Fruit fly (Drosophila melanogaster) whole organism, prepupa: ENCODE results near the gene CG31275.

Source experiments
- Blimp-1 ChIP-seq: fragments of 200-800 bp; sonication (Bioruptor generic); optimal IDR thresholded peaks from 3 replicates; lab custom pipeline; 2017; ENCODE audit warnings: missing biosample characterization, missing genetic modification characterization, mild to moderate bottlenecking, moderate library complexity, missing genetic modification reagents
- CG10631 ChIP-seq: fragments of 200-800 bp; sonication (Bioruptor generic); optimal IDR thresholded peaks from 2 replicates; lab custom pipeline; 2016; ENCODE audit warnings: missing biosample characterization, missing genetic modification characterization
- CG10669 ChIP-seq: fragments of 200-800 bp; sonication (Bioruptor generic); optimal IDR thresholded peaks from 3 replicates; lab custom pipeline; 2018; ENCODE audit warnings: missing biosample characterization, mild to moderate bottlenecking, missing genetic modification characterization, moderate library complexity
- CG11294 ChIP-seq: fragments of 200-800 bp; sonication (Bioruptor generic); IDR thresholded peaks from 2 replicates; pipeline ENCODE4 v1.3.6; 2022; ENCODE audit warnings: missing biosample characterization, missing genetic modification characterization
- CG11762 ChIP-seq: fragments of 200-800 bp; sonication (Bioruptor generic); optimal IDR thresholded peaks from 3 replicates; lab custom pipeline; 2016; ENCODE audit warnings: missing biosample characterization, missing genetic modification characterization; ENCODE audit not compliant: insufficient read depth
- CG11902 ChIP-seq: fragments of 200-800 bp; sonication (Bioruptor generic); optimal IDR thresholded peaks from 3 replicates; lab custom pipeline; 2016; ENCODE audit warnings: missing biosample characterization, missing genetic modification characterization
- CG1621 ChIP-seq: fragments of 200-800 bp; sonication (Bioruptor generic); optimal IDR thresholded peaks from 3 replicates; lab custom pipeline; 2018; ENCODE audit warnings: missing biosample characterization, mild to moderate bottlenecking, missing genetic modification characterization
- CG3032 ChIP-seq: fragments of 200-800 bp; optimal IDR thresholded peaks from 2 replicates; lab custom pipeline; 2019; ENCODE audit warnings: missing biosample characterization, mild to moderate bottlenecking, missing genetic modification characterization, moderate library complexity
- CG32006 ChIP-seq: fragments of 200-800 bp; sonication (Bioruptor generic); optimal IDR thresholded peaks from 3 replicates; lab custom pipeline; 2017; ENCODE audit warnings: missing biosample characterization, mild to moderate bottlenecking, missing genetic modification characterization
- CG34406 ChIP-seq: fragments of 200-800 bp; sonication (Bioruptor generic); optimal IDR thresholded peaks from 3 replicates; lab custom pipeline; 2016; ENCODE audit warnings: missing biosample characterization, missing genetic modification characterization
- CG3919 ChIP-seq: fragments of 200-800 bp; sonication (Bioruptor generic); optimal IDR thresholded peaks from 3 replicates; lab custom pipeline; 2016; ENCODE audit warnings: missing biosample characterization, missing genetic modification characterization
- CG4318 ChIP-seq: fragments of 200-800 bp; sonication (Bioruptor generic); optimal IDR thresholded peaks from 3 replicates; lab custom pipeline; 2017; ENCODE audit warnings: missing biosample characterization, mild to moderate bottlenecking, missing genetic modification characterization
- CG6163 ChIP-seq: fragments of 200-800 bp; sonication (Bioruptor generic); IDR thresholded peaks from 3 replicates; pipeline ENCODE4 v1.3.6; 2022; ENCODE audit warnings: missing biosample characterization, missing genetic modification characterization
- CG6808 ChIP-seq: fragments of 200-800 bp; sonication (Bioruptor generic); optimal IDR thresholded peaks from 3 replicates; lab custom pipeline; 2017; ENCODE audit warnings: missing biosample characterization, missing genetic modification characterization, mild to moderate bottlenecking, moderate library complexity, missing genetic modification reagents
- CG8119 ChIP-seq: fragments of 200-800 bp; sonication (Bioruptor generic); IDR thresholded peaks from 3 replicates; pipeline ENCODE4 v1.3.6; 2022; ENCODE audit warnings: missing biosample characterization, missing genetic modification characterization
- CG8632 ChIP-seq: fragments of 200-800 bp; sonication (Bioruptor generic); optimal IDR thresholded peaks from 3 replicates; lab custom pipeline; 2016; ENCODE audit warnings: missing biosample characterization, missing genetic modification characterization
- CG9139 ChIP-seq: fragments of 200-800 bp; sonication (Bioruptor generic); optimal IDR thresholded peaks from 3 replicates; lab custom pipeline; 2017; ENCODE audit warnings: missing biosample characterization, mild to moderate bottlenecking, missing genetic modification characterization
- Eip75B ChIP-seq: fragments of 200-800 bp; sonication (Bioruptor generic); optimal IDR thresholded peaks from 3 replicates; lab custom pipeline; 2016; ENCODE audit warnings: missing biosample characterization, missing genetic modification characterization
- Eip93F ChIP-seq: fragments of 200-800 bp; sonication (Bioruptor generic); optimal IDR thresholded peaks from 2 replicates; lab custom pipeline; 2016; ENCODE audit warnings: missing biosample characterization, mild to moderate bottlenecking, missing genetic modification characterization
- Ets21C ChIP-seq: fragments of 200-800 bp; sonication (Bioruptor generic); optimal IDR thresholded peaks from 3 replicates; lab custom pipeline; 2016; ENCODE audit warnings: missing biosample characterization, missing genetic modification characterization
- Hr38 ChIP-seq: sonication (Bioruptor generic); optimal IDR thresholded peaks from 2 replicates; lab custom pipeline; 2016; ENCODE audit warnings: missing biosample characterization, missing genetic modification characterization
- Hr4 ChIP-seq: fragments of 200-800 bp; sonication (Bioruptor generic); optimal IDR thresholded peaks from 3 replicates; lab custom pipeline; 2016; ENCODE audit warnings: missing biosample characterization, missing genetic modification characterization
- Lpt ChIP-seq: fragments of 200-800 bp; sonication (Bioruptor generic); optimal IDR thresholded peaks from 3 replicates; lab custom pipeline; 2016; ENCODE audit warnings: missing biosample characterization, missing genetic modification characterization
- Met ChIP-seq: fragments of 200-800 bp; sonication (Bioruptor generic); optimal IDR thresholded peaks from 3 replicates; lab custom pipeline; 2016; ENCODE audit warnings: missing biosample characterization, missing genetic modification characterization
- OdsH ChIP-seq: fragments of 200-800 bp; sonication (Bioruptor generic); optimal IDR thresholded peaks from 3 replicates; lab custom pipeline; 2016; ENCODE audit warnings: missing biosample characterization, missing genetic modification characterization
- Smox ChIP-seq: fragments of 200-800 bp; sonication (Bioruptor generic); optimal IDR thresholded peaks from 3 replicates; lab custom pipeline; 2016; ENCODE audit warnings: missing biosample characterization, missing genetic modification characterization
- Sox102F ChIP-seq: fragments of 200-800 bp; sonication (Bioruptor generic); optimal IDR thresholded peaks from 2 replicates; lab custom pipeline; 2016; ENCODE audit warnings: missing biosample characterization, mild to moderate bottlenecking, missing genetic modification characterization
- Sox14 ChIP-seq: fragments of 200-800 bp; sonication (Bioruptor generic); optimal IDR thresholded peaks from 3 replicates; lab custom pipeline; 2016; ENCODE audit warnings: missing biosample characterization, missing genetic modification characterization
- Sox15 ChIP-seq: fragments of 200-800 bp; sonication (Bioruptor generic); optimal IDR thresholded peaks from 3 replicates; lab custom pipeline; 2016; ENCODE audit warnings: missing biosample characterization, missing genetic modification characterization
- acj6 ChIP-seq: fragments of 200-800 bp; sonication (Bioruptor generic); optimal IDR thresholded peaks from 3 replicates; lab custom pipeline; 2016; ENCODE audit warnings: missing biosample characterization, missing genetic modification characterization
- cyc ChIP-seq: fragments of 200-800 bp; sonication (Bioruptor generic); optimal IDR thresholded peaks from 3 replicates; lab custom pipeline; 2016; ENCODE audit warnings: missing biosample characterization, missing genetic modification characterization
- dac ChIP-seq: fragments of 200-800 bp; sonication (Bioruptor generic); optimal IDR thresholded peaks from 2 replicates; lab custom pipeline; 2017; ENCODE audit warnings: missing biosample characterization, mild to moderate bottlenecking, missing genetic modification characterization
- dsx ChIP-seq: fragments of 200-800 bp; optimal IDR thresholded peaks from 3 replicates; lab custom pipeline; 2019; ENCODE audit warnings: missing biosample characterization, mild to moderate bottlenecking, missing genetic modification characterization, moderate library complexity; ENCODE audit not compliant: poor library complexity, severe bottlenecking
- eg ChIP-seq: fragments of 200-800 bp; sonication (Bioruptor generic); IDR thresholded peaks from 3 replicates; pipeline ENCODE4 v1.3.6; 2022; ENCODE audit warnings: missing biosample characterization, missing genetic modification characterization
- esn ChIP-seq: fragments of 200-800 bp; sonication (Bioruptor generic); optimal IDR thresholded peaks from 2 replicates; lab custom pipeline; 2016; ENCODE audit warnings: missing biosample characterization, mild to moderate bottlenecking, missing genetic modification characterization, moderate library complexity
- fd59A ChIP-seq: fragments of 200-800 bp; sonication (Bioruptor generic); optimal IDR thresholded peaks from 2 replicates; lab custom pipeline; 2017; ENCODE audit warnings: missing biosample characterization, mild to moderate bottlenecking, missing genetic modification characterization, missing genetic modification reagents
- fkh ChIP-seq: fragments of 200-800 bp; sonication (Bioruptor generic); optimal IDR thresholded peaks from 3 replicates; lab custom pipeline; 2017; ENCODE audit warnings: missing biosample characterization, mild to moderate bottlenecking, missing genetic modification characterization, moderate library complexity
- lz ChIP-seq: fragments of 200-800 bp; sonication (Bioruptor generic); optimal IDR thresholded peaks from 3 replicates; lab custom pipeline; 2016; ENCODE audit warnings: missing biosample characterization, missing genetic modification characterization
- salr ChIP-seq, 2 experiments: fragments of 200-800 bp; sonication (Bioruptor generic); optimal IDR thresholded peaks; 3 replicates each; lab custom pipeline; 2016 to 2018; ENCODE audit warnings: missing biosample characterization in 2 of 2, missing genetic modification characterization in 2 of 2, mild to moderate bottlenecking in 1 of 2
- spab ChIP-seq: fragments of 200-800 bp; sonication (Bioruptor generic); optimal IDR thresholded peaks from 2 replicates; lab custom pipeline; 2017; ENCODE audit warnings: missing biosample characterization, mild to moderate bottlenecking, missing genetic modification characterization, missing genetic modification reagents
- ss ChIP-seq, 2 experiments: fragments of 200-800 bp; sonication (Bioruptor generic); optimal IDR thresholded peaks; 2 replicates in 1 of 2; 3 replicates in 1 of 2; lab custom pipeline; 2017 to 2018; ENCODE audit warnings: mild to moderate bottlenecking in 2 of 2, missing biosample characterization in 2 of 2, missing genetic modification characterization in 2 of 2, moderate library complexity in 1 of 2
- svp ChIP-seq: fragments of 200-800 bp; sonication (Bioruptor generic); peaks from one replicate; lab custom pipeline; 2016; ENCODE audit warnings: missing biosample characterization, missing genetic modification characterization
- topi ChIP-seq: fragments of 200-800 bp; sonication (Bioruptor generic); optimal IDR thresholded peaks from 3 replicates; lab custom pipeline; 2016; ENCODE audit warnings: missing biosample characterization, missing genetic modification characterization
- vri ChIP-seq: fragments of 200-800 bp; sonication (Bioruptor generic); optimal IDR thresholded peaks from 3 replicates; lab custom pipeline; 2016; ENCODE audit warnings: missing biosample characterization, mild to moderate bottlenecking, missing genetic modification characterization

The CG31275 gene

DNA sequence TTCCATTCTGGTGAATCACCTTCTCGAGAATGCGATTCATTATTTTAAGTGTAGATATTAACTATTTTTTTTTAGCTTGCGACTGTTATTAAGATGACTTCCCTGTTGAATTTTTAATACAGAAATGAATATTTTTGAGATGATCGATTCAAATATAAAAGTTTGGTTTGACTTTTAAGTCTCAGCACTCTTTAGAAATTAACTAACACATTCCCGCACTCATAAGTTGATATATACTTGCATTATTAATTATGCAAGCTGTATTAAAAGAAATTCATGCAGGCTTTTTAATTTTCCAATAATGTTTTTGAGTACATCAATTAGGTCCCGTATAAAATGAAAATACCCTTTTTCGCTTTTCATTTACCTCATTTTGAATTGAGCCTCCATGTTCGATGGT, at the start of gene CG31275:
TSS of gene CG31275 (minus strand) at position 101 of the 400 bp plus-strand sequence.
- no peak for TF ChIP-seq Blimp-1 (GFP tag; lab: Kevin White, UChicago)
- TF ChIP-seq salr (GFP tag; optimal IDR thresholded peaks at IDR 0.05; lab: Kevin White, UChicago): no peak
- TF ChIP-seq, all 60 proteins: peak for 0

DNA sequence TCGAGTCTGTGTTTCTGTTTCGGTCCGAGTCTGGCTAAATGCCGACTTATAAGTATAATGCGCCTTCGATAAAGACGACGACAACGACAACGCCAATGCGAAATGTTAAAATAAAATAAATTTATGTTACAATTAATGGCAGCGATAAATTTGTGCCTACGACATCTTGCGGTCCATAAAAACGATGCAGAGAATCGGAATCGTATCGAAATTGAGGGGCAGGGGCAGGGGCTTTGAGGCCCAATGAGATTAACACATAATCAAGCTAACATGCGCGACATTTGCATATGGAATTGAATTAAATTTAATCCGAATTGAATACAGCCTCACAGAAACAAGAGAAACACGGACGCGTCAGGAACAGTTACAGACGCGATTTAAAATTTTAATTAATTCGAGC, 49.1 kb upstream of the CG31275 start:
- TF ChIP-seq OdsH (GFP tag; lab: Kevin White, UChicago): no peak
- no peak for TF ChIP-seq CG10669 (GFP tag; lab: Kevin White, UChicago)
- no peak for TF ChIP-seq Eip75B (GFP tag; lab: Kevin White, UChicago)
- no peak for TF ChIP-seq fd59A (GFP tag; lab: Kevin White, UChicago)
- TF ChIP-seq CG11294 (GFP tag; lab: Robert Waterston, UW): no peak
- TF ChIP-seq ss (GFP tag; optimal IDR thresholded peaks at IDR 0.05; lab: Kevin White, UChicago): no peak
- no peak for TF ChIP-seq CG34406 (GFP tag; lab: Kevin White, UChicago)
- TF ChIP-seq Lpt (GFP tag; lab: Kevin White, UChicago): no peak
- TF ChIP-seq Ets21C (GFP tag; lab: Kevin White, UChicago): no peak
- no peak for TF ChIP-seq CG3919
- no peak for TF ChIP-seq topi (GFP tag; lab: Kevin White, UChicago)
- TF ChIP-seq dsx: no peak
- no peak for TF ChIP-seq dac (GFP tag; lab: Kevin White, UChicago)
- TF ChIP-seq Sox15 (GFP tag; lab: Kevin White, UChicago): no peak

DNA sequence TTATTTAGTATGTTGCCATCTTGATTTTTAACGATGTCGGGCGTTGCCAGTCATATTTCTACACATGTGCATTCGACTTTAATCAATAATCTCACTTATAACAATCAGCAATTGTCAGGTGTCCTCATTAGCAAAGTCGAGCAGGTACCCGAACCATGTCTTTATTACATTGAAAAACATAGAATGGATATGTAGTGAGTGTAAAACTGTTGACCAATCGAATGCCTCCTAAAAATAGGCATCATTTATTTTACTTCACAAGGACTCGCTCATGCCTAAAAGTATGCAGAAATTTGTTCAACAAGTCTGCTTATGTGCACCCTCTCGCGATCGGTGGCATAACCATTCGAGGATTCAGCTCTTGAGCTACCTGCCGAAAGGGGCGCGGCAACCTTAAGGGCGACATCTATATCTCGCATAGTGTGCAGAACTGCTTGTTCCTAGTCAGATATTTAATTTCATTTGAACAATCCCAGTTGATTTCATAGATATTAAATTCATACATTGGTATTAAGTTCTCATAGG, 47.4 kb upstream of the CG31275 start:
- TF ChIP-seq CG34406 (GFP tag; lab: Kevin White, UChicago): peak; percentile 22
- peak; percentile 40 for TF ChIP-seq CG11902 (GFP tag; lab: Kevin White, UChicago)
- no peak for TF ChIP-seq vri (GFP tag; lab: Kevin White, UChicago)
- TF ChIP-seq fd59A (GFP tag; lab: Kevin White, UChicago): peak; percentile 47
- TF ChIP-seq CG9139 (GFP tag; lab: Kevin White, UChicago): no peak
- TF ChIP-seq CG1621: peak; percentile 10
- TF ChIP-seq Lpt (GFP tag; lab: Kevin White, UChicago): peak; percentile 51
- peak; percentile 36 for TF ChIP-seq CG10631
- TF ChIP-seq lz: peak; percentile 78
- TF ChIP-seq OdsH (GFP tag; lab: Kevin White, UChicago): peak; percentile 78
- peak; percentile 19; the same call in 1 of the 2 replicates for TF ChIP-seq CG11294 (GFP tag; lab: Robert Waterston, UW)
- TF ChIP-seq Sox14 (GFP tag; lab: Kevin White, UChicago): peak; percentile 68
- no peak for TF ChIP-seq dsx
- TF ChIP-seq Met (GFP tag; lab: Kevin White, UChicago): peak; percentile 80
- TF ChIP-seq spab: no peak
- peak; percentile 64 for TF ChIP-seq svp (GFP tag; lab: Kevin White, UChicago)
- TF ChIP-seq fkh: peak; percentile 94
- TF ChIP-seq Blimp-1 (GFP tag; lab: Kevin White, UChicago): no peak
- peak; percentile 57 for TF ChIP-seq CG3032 (tag; lab: Kevin White, UChicago)
- TF ChIP-seq CG3919: peak; percentile 91
- peak; percentile 11 for TF ChIP-seq CG4318 (GFP tag; lab: Kevin White, UChicago)
- peak; percentile 64 for TF ChIP-seq CG32006 (GFP tag; lab: Kevin White, UChicago)
- TF ChIP-seq CG6808: peak; percentile 51
- peak; percentile 49 for TF ChIP-seq Smox (GFP tag; lab: Kevin White, UChicago)
- TF ChIP-seq Eip93F (GFP tag; lab: Kevin White, UChicago): no peak
- TF ChIP-seq salr (GFP tag; optimal IDR thresholded peaks at IDR 0.05; lab: Kevin White, UChicago): peak in 1 of 2 experiments; percentile 61
- peak; percentile 39 for TF ChIP-seq Ets21C (GFP tag; lab: Kevin White, UChicago)
- TF ChIP-seq topi (GFP tag; lab: Kevin White, UChicago): peak; percentile 67
- TF ChIP-seq CG6163 (GFP tag; lab: Robert Waterston, UW): peak; percentile 80
- TF ChIP-seq Hr38 (GFP tag; lab: Kevin White, UChicago): no peak
- peak; percentile 72 for TF ChIP-seq acj6 (GFP tag; lab: Kevin White, UChicago)
- TF ChIP-seq CG8119 (GFP tag; lab: Robert Waterston, UW): no peak
- TF ChIP-seq Sox15 (GFP tag; lab: Kevin White, UChicago): peak; percentile 47
- no peak for TF ChIP-seq CG8632 (GFP tag; lab: Kevin White, UChicago)
- TF ChIP-seq Hr4 (GFP tag; lab: Kevin White, UChicago): peak; percentile 73
- TF ChIP-seq CG11762 (GFP tag; lab: Kevin White, UChicago): peak; percentile 66
- peak; percentile 51 for TF ChIP-seq CG10669 (GFP tag; lab: Kevin White, UChicago)
- TF ChIP-seq ss (GFP tag; optimal IDR thresholded peaks at IDR 0.05; lab: Kevin White, UChicago): peak in 1 of 2 experiments; percentile 15
- peak; percentile 74 for TF ChIP-seq esn (GFP tag; lab: Kevin White, UChicago)
- no peak for TF ChIP-seq Sox102F
- peak; percentile 63; the same call in 1 of the 3 replicates for TF ChIP-seq eg (GFP tag; lab: Robert Waterston, UW)
- peak; percentile 91 for TF ChIP-seq cyc
